Worm (Caenorhabditis elegans) whole organism, L1 larva: ENCODE results near the gene K01B6.3.

Source experiments
- F16B12.6 ChIP-seq: fragments of 150-350 bp; optimal IDR thresholded peaks from 2 replicates; lab custom pipeline; 2014; ENCODE audit warnings: missing biosample characterization, missing genetic modification characterization
- ama-1 ChIP-seq: fragments of 150-350 bp; optimal IDR thresholded peaks from 2 replicates; lab custom pipeline; 2014
- fkh-10 ChIP-seq: sonication (generic microtip); optimal IDR thresholded peaks from 2 replicates; lab custom pipeline; 2017; ENCODE audit warnings: missing biosample characterization, missing genetic modification reagents, missing genetic modification characterization
- mdl-1 ChIP-seq, 2 experiments: fragments of 150-350 bp; optimal IDR thresholded peaks; 2 replicates each; lab custom pipeline; 2014 to 2017; ENCODE audit warnings: missing biosample characterization in 2 of 2, missing genetic modification characterization in 2 of 2, inconsistent platforms in 1 of 2
- nhr-11 ChIP-seq: fragments of 150-350 bp; optimal IDR thresholded peaks from 2 replicates; lab custom pipeline; 2014; ENCODE audit warnings: missing biosample characterization, missing genetic modification characterization
- nhr-237 ChIP-seq: fragments of 150-350 bp; optimal IDR thresholded peaks from 2 replicates; lab custom pipeline; 2014; ENCODE audit warnings: missing biosample characterization, missing genetic modification characterization
- tbx-2 ChIP-seq: sonication (generic microtip); optimal IDR thresholded peaks from 2 replicates; lab custom pipeline; 2016; ENCODE audit warnings: missing genetic modification characterization, missing compliant biosample characterization

DNA sequence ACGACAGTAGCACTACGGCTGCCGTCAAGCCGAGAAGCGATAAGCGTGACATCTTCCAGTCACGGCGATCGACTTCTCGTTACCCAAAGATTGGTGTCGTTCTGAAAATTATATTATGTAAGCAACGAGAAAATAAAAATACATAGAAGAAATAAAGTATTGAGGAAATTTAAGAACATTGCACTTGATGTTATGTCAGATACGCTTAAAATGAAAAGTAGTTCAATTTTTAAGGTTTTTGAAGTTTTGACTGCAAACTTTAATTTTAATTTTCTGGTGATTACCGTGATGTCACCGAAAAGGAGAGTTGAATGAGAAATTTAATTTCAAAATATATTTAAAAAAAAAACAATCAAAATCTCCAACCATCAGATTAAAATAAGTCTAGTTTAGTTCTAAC is 44.3 kb downstream of the K01B6.3 start, which contains the start of gene emb-9:
- TF ChIP-seq nhr-237 (tag; lab: Kevin White, UChicago) (no peak), tbx-2 (no peak), fkh-10 (no peak), nhr-11 (no peak), F16B12.6 (no peak), ama-1 (lab: Kevin White, UChicago) (no peak), mdl-1 (tag; optimal IDR thresholded peaks at IDR 0.05; lab: Kevin White, UChicago) (no peak)
